Fruit fly (Drosophila melanogaster): ENCODE data around the gene CG2186.

Gene CG2186

DNA sequence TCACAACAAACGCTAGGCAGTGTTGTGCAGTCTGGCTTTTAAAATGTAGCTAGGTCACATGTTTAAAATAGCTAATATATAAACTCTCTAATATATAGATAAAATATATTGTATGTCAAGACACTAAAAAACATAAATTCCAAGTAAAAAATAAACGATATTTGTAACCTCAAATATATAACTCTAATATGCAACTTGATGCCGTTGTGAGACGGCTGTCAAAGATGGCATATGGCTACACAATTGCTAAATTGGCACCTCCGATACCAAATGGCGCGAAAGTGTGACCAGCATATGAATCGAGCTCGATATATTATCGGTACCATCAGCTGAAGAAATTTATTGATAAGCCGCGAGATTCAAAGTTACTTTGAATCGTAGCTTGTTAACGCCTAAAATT lies 41.8 kb downstream of the CG2186 start, which contains the start of gene CG1582:
Gene CG1582, minus strand, starts transcription at position 71 of the 400 bp plus-strand sequence.
- TF ChIP-seq Sin3A (optimal IDR thresholded peaks at IDR 0.05), result no peak
- TF ChIP-seq insv (optimal IDR thresholded peaks at IDR 0.05), result no peak
- no peak for TF ChIP-seq h (optimal IDR thresholded peaks at IDR 0.05)
- TF ChIP-seq Myc (optimal IDR thresholded peaks at IDR 0.05), result no peak
- no peak for TF ChIP-seq ttk (optimal IDR thresholded peaks at IDR 0.05)
- TF ChIP-seq psq (optimal IDR thresholded peaks at IDR 0.05), result no peak

DNA sequence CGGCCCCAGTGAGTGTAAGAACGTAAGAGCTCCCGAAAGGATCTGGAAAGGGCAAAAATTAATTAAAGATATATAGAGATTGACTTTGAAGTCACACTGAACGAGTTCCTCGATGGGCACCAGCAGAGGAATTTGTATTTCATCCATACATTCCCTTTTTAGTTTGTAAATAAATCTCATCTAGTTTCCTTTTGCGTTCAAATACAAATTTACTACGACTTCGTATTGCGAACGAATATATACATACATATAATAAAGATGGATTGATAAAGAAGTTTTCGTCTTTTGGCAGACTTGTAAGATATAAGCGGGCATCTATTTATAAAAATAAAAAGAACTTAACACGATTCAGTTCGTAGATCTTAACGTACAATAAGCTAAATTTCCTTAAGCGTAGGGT lies 42.2 kb downstream of the CG2186 start, which contains the start of gene CG15208:
Gene CG15208, plus strand, starts transcription at position 301 of the 400 bp plus-strand sequence.
- TF ChIP-seq ttk (optimal IDR thresholded peaks at IDR 0.05) (no peak), insv (optimal IDR thresholded peaks at IDR 0.05) (no peak), h (optimal IDR thresholded peaks at IDR 0.05) (no peak), psq (optimal IDR thresholded peaks at IDR 0.05) (no peak), Myc (optimal IDR thresholded peaks at IDR 0.05) (no peak), Sin3A (optimal IDR thresholded peaks at IDR 0.05) (no peak)

DNA sequence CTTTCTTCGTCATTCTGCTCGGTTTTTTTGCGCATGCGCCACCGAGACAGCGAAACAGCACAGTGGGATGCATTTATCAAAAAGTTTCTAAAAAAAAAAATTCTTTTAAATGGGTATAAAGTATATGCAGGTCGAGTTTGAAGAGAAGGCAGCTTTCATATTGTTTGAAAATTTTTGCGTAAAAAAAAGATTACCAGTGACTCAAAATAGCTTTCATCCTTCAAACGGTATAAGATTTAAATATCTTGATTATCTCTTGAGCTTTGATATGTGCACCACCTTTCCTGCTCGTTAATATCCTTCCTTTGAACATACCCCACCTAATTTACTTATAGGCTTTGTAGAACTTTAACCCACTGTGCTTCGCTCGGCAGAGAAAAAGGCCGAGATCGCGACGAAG lies 47.6 kb downstream of the CG2186 start:
- TF ChIP-seq Sin3A (optimal IDR thresholded peaks at IDR 0.05) (no peak), Myc (optimal IDR thresholded peaks at IDR 0.05) (no peak), insv (optimal IDR thresholded peaks at IDR 0.05) (no peak), psq (optimal IDR thresholded peaks at IDR 0.05) (no peak), h (optimal IDR thresholded peaks at IDR 0.05) (no peak), ttk (optimal IDR thresholded peaks at IDR 0.05) (no peak)

DNA sequence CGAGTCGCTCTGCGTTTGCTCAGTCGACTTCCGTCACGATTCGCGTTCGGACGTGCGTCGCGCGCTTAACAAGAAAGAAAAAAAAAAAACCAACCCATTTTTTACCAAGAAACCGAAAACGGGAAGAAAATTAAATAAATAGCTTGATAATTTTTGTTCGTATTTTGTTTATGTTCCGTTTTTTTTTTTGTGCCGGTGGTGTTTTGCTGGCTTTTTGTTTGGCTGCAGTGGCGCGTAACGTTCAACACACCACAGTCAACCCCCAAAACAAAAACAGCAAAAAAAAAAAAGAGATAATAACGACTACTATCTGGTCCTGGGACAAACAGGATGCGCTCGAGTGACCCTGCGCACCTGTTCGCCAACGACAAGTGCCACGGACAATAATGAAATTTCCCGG lies 48.0 kb downstream of the CG2186 start, which contains the start of gene CG43901:
Gene CG43901, plus strand, starts transcription at position 301 of the 400 bp plus-strand sequence.
- TF ChIP-seq Myc (optimal IDR thresholded peaks at IDR 0.05), result no peak
- TF ChIP-seq h (optimal IDR thresholded peaks at IDR 0.05), result no peak

DNA sequence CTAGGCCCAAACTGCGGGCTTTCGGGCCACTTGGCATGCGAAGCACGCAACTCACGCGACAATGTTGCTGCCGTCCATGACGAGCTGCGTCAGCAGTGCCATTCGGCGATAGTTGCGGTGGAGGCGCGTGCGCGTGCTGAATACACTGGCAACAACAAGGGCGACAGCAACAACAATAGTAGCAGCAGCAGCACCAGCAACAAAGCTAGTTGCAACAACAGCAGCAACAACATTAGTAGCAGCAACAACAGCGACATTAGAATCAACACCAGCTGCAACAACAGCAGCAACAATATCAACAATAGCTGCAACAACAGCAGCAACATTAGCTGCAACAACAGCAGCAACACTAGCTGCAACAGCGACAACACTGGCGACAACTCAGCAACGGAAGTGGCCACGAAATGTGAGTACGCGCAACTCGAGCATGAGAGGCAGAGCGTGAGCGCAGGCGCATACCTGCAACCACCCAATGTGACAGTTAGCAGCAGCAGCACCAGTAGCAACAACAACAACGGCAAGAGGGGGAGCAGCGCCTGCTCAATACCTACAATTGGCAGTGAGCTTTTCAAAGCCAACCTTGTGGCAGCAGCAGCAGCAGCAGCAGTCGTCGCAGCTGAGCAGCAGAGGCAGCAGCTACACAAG lies 48.9 kb downstream of the CG2186 start:
- TF ChIP-seq insv (optimal IDR thresholded peaks at IDR 0.05), result no peak
- no peak for TF ChIP-seq Sin3A (optimal IDR thresholded peaks at IDR 0.05)
- no peak for TF ChIP-seq Myc (optimal IDR thresholded peaks at IDR 0.05)
- no peak for TF ChIP-seq psq (optimal IDR thresholded peaks at IDR 0.05)
- TF ChIP-seq ttk (optimal IDR thresholded peaks at IDR 0.05), result no peak
- no peak for TF ChIP-seq h (optimal IDR thresholded peaks at IDR 0.05)

DNA sequence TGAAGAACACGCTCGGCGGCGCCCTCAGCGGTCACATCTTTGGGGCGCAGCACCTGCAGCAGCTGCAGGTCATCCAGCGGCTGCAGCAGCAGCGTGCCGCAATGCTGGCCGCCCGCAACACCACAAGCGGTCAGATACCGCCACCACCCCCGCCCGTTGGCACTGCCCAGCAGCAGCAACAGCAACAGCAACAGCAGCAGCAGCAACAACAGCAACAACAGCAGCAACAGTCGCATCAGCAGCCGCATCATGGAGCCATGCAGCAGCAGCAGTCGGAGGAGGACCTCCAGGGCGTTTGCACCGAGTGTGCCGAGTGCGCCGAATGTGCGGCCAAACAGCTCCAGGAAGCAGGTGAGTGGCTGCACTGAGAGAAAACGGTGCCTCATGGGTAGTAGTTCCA lies 55.1 kb downstream of the CG2186 start:
- TF ChIP-seq ttk (optimal IDR thresholded peaks at IDR 0.05) (no peak), Myc (optimal IDR thresholded peaks at IDR 0.05) (no peak), psq (optimal IDR thresholded peaks at IDR 0.05) (no peak), h (optimal IDR thresholded peaks at IDR 0.05) (no peak), insv (optimal IDR thresholded peaks at IDR 0.05) (no peak), Sin3A (optimal IDR thresholded peaks at IDR 0.05) (no peak)
